Worm (Caenorhabditis elegans): Measurements from ENCODE around the gene F18F11.4.

Gene F18F11.4

DNA sequence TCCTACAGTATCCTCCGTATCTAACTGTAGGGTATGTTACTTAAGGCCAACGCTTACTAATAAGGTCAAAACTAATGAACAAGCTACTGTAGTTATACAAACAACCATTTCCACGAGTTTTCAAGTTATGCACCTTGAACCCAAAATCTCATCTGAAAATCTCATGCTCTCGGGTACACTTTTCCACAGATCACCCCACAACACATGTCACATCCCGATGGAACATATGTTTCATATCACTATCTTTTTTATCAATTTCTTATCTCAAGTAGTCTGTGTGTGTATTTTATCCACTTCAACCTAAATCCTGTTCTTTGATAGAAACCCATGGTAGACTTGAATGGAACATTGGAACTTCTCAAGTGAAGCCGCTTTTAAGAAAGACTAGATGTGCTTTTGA is 30.3 kb upstream of the F18F11.4 start:
- TF ChIP-seq him-1 (tag; optimal IDR thresholded peaks at IDR 0.05) (no peak), dao-5 (tag; optimal IDR thresholded peaks at IDR 0.05) (no peak), W03F9.2 (tag; optimal IDR thresholded peaks at IDR 0.05) (no peak)

DNA sequence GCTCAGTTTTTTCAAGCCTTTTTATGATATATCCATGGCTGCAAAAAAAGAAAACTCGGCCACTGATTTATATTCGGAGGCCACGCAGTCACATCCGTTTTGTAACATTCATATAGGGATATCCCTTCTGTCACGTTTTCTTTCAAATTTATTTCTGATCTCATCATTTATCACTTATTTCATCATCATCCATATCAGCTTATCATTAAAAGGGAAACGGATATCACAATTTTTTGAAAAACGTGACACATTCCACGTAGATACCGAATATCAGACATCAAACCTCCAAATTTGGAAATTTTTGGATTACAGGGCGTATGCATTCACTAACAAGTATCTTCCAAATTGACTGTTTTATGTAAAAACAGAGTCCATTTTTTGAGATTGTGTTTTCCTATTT is 27.9 kb upstream of the F18F11.4 start:
- TF ChIP-seq him-1 (tag; optimal IDR thresholded peaks at IDR 0.05): no peak
- no peak for TF ChIP-seq dao-5 (tag; optimal IDR thresholded peaks at IDR 0.05)
- TF ChIP-seq W03F9.2 (tag; optimal IDR thresholded peaks at IDR 0.05): no peak

DNA sequence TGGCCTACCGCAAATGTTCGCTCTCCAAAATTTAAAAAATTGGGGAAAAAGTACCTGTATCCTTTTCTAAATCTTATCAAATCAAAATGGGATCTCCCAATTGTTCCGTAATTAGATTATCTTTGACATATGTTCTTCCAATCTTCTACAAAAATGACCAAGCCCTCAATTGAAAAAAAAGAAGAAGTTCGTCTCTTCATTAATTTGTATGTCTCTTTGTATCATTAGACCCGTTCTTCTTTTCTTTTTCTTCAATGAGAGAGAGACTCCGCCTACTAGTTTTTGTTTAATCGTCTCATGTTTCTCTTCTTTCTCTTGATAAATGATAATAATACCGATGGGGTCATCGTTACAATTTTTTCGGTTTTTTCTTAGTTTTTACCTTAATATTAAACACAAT is 27.4 kb upstream of the F18F11.4 start:
- no peak for TF ChIP-seq dao-5 (tag; optimal IDR thresholded peaks at IDR 0.05)
- TF ChIP-seq W03F9.2 (tag; optimal IDR thresholded peaks at IDR 0.05): no peak
- TF ChIP-seq him-1 (tag; optimal IDR thresholded peaks at IDR 0.05): no peak

DNA sequence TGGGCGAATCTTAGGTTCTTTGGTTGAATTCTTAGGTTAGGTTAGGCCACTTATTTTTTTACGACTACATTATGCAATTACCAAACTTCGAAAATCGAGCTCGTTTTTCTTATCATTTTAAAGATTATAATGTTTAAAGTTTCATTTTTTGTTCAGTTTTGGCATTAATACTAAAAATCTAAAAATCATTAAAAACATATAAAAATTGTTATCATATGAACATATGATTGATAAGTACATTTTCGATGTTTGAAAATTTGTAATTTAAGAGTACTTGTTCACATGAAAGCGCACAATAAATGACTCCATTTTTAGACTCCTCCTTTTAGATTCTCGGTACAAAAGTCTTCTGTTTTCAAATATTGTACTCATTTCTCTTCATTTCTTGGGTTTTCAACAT is 25.5 kb upstream of the F18F11.4 start:
- no peak for TF ChIP-seq him-1 (tag; optimal IDR thresholded peaks at IDR 0.05)
- no peak for TF ChIP-seq W03F9.2 (tag; optimal IDR thresholded peaks at IDR 0.05)
- TF ChIP-seq dao-5 (tag; optimal IDR thresholded peaks at IDR 0.05): no peak

DNA sequence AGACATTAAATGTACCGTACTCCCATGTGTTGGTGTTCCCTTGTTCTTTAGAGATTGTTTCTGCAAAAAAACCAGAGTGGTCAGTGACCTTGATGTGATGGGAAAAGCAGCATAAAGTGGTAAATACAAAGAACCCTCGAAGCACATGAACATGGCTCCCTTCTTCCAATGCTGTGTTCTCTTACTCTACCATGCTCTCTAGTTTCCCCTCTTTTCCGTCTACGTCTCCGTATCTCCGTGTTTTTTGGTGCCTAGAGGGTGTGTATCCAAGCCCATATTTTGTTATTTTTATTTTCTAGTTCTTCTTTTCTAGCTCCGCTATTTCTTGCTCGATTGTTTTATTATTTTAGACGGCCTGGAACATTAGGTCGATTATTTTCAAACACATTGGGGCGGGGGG is 24.1 kb upstream of the F18F11.4 start:
- no peak for TF ChIP-seq him-1 (tag; optimal IDR thresholded peaks at IDR 0.05)
- no peak for TF ChIP-seq W03F9.2 (tag; optimal IDR thresholded peaks at IDR 0.05)
- no peak for TF ChIP-seq dao-5 (tag; optimal IDR thresholded peaks at IDR 0.05)

DNA sequence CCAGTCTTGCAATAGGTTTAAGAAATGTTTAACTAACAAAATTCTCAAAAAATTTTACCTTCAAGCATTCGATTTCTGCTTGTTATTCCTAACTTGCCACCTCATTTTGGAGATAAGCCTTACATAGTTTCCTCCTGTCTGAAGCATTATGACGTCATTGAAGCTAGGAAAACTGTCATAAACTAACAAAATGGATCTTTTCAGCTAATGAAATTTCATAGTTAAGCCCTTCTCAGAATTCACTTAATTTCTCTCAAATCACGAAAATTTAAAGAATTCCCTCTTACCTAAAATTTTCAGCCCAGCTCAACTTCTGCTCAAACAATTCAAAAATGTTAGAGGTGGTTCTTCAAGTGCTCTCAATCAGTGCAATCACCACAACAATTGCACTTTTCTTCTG is 23.4 kb upstream of the F18F11.4 start, which contains the start of gene swt-1:
swt-1 (plus strand) TSS at position 301 of the 400 bp plus-strand sequence.
- TF ChIP-seq W03F9.2 (tag; optimal IDR thresholded peaks at IDR 0.05) (no peak), dao-5 (tag; optimal IDR thresholded peaks at IDR 0.05) (no peak), him-1 (tag; optimal IDR thresholded peaks at IDR 0.05) (no peak)

DNA sequence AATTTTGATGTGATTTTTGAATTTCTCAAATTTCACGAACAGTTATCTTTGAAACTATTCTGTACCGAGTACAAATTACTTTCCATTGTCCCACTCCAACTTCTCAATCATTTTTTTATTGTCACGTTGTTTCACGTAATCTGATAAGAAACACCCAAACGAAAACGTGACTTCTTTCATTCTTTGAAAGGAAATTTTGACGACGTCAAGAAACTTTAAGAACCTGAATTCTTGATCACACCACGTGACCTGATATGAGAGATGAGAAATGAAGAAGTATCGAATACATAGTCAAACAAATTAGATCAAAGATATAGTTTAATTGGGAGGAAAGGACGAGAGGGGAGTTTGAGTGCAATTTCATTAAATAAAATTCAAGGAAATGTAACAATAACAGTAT is 21.1 kb upstream of the F18F11.4 start:
- no peak for TF ChIP-seq W03F9.2 (tag; optimal IDR thresholded peaks at IDR 0.05)
- TF ChIP-seq dao-5 (tag; optimal IDR thresholded peaks at IDR 0.05): no peak
- no peak for TF ChIP-seq him-1 (tag; optimal IDR thresholded peaks at IDR 0.05)

DNA sequence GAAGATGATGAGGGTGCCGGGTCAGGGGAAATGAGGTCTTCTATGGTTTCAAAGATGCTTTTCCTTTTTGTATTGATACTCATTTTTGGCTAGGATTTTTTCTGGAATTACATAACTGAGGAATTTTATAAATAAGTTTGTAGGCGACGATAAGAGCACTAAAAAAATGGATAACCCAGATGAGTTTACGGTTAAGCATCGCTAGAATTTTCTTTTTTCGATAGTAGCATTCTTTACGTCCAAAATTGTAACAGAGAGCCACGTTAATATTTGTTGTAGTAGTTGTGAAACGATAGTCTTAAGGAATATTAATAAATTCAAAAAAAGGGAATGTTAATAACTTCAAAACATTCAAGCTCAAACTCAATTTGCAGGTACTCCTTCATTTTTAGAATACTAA is 17.0 kb upstream of the F18F11.4 start, which contains the start of gene snai-1:
snai-1 (minus strand) TSS at position 101 of the 400 bp plus-strand sequence.
- TF ChIP-seq him-1 (tag; optimal IDR thresholded peaks at IDR 0.05): no peak
- no peak for TF ChIP-seq W03F9.2 (tag; optimal IDR thresholded peaks at IDR 0.05)
- no peak for TF ChIP-seq dao-5 (tag; optimal IDR thresholded peaks at IDR 0.05)

DNA sequence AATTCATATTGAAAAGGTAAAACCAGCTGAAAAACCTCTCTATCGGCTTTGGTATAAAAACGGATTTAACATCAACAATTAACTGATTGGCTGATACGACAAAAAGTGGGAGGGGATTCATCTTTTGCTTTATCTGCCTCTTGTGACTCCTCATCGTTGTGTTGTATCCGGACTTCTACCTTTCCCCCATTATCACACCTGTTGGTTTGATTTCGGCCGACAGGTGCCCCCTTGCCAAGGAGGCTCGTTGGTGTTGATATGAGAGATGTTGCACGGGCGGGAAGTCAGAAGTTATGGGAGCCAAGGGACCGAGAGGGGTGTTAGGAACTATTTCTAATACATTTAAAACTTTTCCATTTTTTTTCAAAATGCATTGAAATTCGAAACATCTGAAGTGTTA is 16.1 kb upstream of the F18F11.4 start:
- no peak for TF ChIP-seq him-1 (tag; optimal IDR thresholded peaks at IDR 0.05)
- no peak for TF ChIP-seq dao-5 (tag; optimal IDR thresholded peaks at IDR 0.05)
- TF ChIP-seq W03F9.2 (tag; optimal IDR thresholded peaks at IDR 0.05): no peak

DNA sequence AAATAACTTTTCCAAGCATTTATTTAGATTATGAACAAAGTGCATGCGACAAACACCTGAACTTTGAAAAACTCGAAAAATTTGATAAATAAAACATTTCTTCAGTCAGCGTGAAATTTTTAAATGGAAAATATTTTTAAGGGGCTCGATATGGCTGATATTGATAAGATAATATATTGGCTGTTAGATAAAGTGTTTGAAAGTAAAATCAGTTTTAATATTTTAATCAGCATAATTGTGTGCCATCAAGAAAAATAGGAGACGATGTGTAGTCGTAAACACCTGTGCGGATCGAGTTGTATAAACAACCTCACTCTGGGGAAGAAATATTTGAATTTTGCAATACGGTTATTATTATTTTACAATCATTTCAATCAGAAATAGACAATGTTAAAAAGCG is 11.0 kb upstream of the F18F11.4 start:
- TF ChIP-seq him-1 (tag; optimal IDR thresholded peaks at IDR 0.05) (no peak), W03F9.2 (tag; optimal IDR thresholded peaks at IDR 0.05) (no peak), dao-5 (tag; optimal IDR thresholded peaks at IDR 0.05) (no peak)

DNA sequence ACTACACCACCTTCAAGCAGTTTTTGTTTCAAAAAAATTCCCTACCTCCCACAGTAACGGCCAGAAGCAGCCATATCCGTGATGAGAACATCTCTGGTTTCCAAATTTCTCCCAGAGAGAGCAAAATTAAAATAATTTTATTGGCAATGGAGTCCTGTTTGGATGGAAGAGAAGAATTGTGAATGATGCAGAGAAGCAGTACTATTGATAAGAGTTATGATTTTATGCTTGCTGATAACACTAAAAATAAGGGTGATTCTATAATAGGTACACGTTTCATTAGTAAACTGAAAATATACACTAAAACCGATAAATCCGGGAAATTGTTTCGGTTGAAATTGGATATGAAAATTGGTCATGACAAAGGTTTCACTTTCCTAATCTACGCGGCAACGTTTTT is 10.2 kb upstream of the F18F11.4 start, which contains the start of gene dsc-4:
dsc-4 (minus strand) TSS at position 165 of the 400 bp plus-strand sequence.
- TF ChIP-seq W03F9.2 (tag; optimal IDR thresholded peaks at IDR 0.05) (no peak), him-1 (tag; optimal IDR thresholded peaks at IDR 0.05) (no peak), dao-5 (tag; optimal IDR thresholded peaks at IDR 0.05) (no peak)

DNA sequence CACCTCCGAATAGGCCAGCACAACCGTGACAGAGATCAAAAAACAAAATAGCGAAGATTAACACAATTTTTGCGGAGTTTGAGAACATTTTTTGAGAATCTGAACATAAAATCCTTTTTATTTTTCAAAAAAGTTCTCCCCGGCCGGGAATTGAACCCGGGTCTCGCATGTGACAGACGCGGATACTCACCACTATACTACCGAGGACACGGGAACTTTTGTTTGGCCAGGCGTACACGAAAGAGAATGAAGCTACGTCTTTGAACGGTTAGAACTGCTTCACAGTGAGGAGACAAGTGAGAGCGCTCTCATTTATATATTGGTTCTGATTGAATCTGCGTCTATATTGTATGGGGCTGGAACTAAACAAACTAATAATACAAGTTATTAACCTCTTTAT is 8.1 kb upstream of the F18F11.4 start, which contains the start of gene grl-26:
grl-26 (minus strand) TSS at position 318 of the 400 bp plus-strand sequence.
- TF ChIP-seq W03F9.2 (tag; optimal IDR thresholded peaks at IDR 0.05) (peak; percentile 47), him-1 (tag; optimal IDR thresholded peaks at IDR 0.05) (no peak), dao-5 (tag; optimal IDR thresholded peaks at IDR 0.05) (peak; percentile 81)

DNA sequence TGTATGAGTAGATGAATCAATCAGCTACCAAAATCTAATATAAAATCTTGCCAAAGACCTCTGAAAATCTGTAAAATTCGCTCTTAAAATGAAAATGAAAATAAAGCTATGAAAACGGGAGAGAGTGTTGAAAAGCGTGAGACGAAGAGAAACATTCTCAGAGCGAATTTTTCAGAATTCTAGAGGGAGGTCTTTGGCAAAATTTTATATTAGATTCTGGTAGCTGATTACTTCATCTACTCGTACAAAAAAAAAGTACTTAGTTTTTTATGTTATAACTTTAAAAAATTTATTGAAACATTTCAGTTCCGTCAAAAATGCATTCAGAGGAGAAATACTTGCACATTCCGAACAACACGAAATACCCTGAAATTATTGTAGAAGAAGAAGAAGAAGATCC is 5.9 kb upstream of the F18F11.4 start, which contains the start of gene drl-1:
drl-1 (plus strand) TSS at position 301 of the 400 bp plus-strand sequence.
- TF ChIP-seq him-1 (tag; optimal IDR thresholded peaks at IDR 0.05) (no peak), W03F9.2 (tag; optimal IDR thresholded peaks at IDR 0.05) (no peak), dao-5 (tag; optimal IDR thresholded peaks at IDR 0.05) (no peak)

DNA sequence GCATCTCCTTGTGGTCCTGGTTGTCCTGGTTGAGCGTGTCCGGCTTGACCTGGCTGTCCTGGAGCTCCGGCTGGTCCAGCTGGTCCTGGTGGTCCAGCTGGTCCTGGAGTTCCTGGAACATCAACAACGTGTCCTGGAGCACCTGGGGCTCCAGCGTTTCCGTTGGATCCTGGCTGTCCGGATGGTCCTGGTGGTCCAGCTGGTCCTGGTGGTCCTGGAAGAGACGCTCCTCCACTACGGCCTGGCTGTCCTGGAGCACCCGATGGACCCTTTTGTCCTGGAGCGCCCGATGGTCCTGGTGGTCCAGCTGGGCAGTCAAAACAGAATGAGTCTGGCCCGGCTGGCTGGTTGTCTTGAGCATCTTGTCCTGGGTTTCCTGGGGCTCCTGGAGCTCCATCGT is 5.0 kb upstream of the F18F11.4 start:
- no peak for TF ChIP-seq him-1 (tag; optimal IDR thresholded peaks at IDR 0.05)

DNA sequence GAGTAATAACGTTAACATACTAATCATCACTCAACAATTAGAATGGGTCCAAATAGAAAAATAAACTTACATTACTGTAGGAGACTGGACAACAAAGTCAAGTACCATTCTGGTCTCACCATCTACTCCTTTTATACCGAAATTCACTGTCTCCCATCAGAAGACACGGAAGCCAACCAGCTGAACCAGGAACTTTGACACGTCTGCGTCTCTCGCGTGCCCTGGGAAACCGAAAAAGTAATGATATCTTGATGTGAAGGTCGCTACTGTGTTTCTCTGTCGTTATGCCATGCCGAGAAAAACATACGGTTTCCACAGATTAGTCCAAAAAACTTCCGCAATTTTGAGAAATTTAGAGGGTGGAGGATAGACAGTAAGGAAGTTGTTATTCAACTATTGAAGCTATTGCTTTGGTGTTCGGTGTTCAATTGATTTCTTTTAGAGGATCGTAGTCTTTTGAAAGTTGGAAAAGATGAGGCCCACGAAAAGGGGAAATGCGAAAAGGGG is 4.0 kb upstream of the F18F11.4 start, which contains the start of gene col-101:
col-101 (minus strand) TSS at position 457 of the 507 bp plus-strand sequence.
- TF ChIP-seq W03F9.2 (tag; optimal IDR thresholded peaks at IDR 0.05) (no peak), him-1 (tag; optimal IDR thresholded peaks at IDR 0.05) (no peak), dao-5 (tag; optimal IDR thresholded peaks at IDR 0.05) (no peak)

Measured in whole organism, L4/young adult.